1 fruit fly cellular context compared by ENCODE assay signal in the genomic region with DNA sequence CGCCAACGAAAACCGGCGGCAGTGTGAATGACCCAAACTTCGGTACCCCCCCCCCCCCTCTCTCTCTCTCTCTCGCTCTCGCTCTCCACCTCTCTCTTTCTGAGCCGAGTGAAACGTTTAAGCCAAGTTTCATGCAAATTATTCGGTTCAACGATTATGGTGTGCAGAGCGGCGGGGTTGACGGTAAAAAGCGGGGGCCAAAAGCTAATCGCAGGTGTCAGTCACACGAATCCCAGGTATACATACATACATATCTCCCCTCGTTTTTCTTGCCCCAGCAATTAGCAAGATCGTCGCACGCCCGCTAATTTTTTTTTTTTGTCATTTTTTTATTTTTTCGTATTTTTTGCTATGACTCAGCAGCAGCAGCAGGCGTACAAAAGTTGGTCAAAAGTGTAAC.
TF ChIP-seq lines count a peak whose summit lies in the region.

No protein-coding gene starts in this region.

TF ChIP-seq in whole organism, embryonic, 481 proteins besides CTCF, POLR2A, EP300 and RAD21 (continued from another document):
- peak; percentile 41 for TF ChIP-seq CG1832 (GFP tag; optimal IDR thresholded peaks at IDR 0.05; lab: Kevin White, UChicago)
- peak; percentile 51; the same call in 1 of the 3 replicates for TF ChIP-seq sr (GFP tag; IDR thresholded peaks at IDR 0.05; lab: Robert Waterston, UW)
- TF ChIP-seq ham (GFP tag; IDR thresholded peaks at IDR 0.05; lab: Robert Waterston, UW), result no peak
- TF ChIP-seq CG13775 (GFP tag; optimal IDR thresholded peaks at IDR 0.05; lab: Kevin White, UChicago), result no peak
- no peak for TF ChIP-seq kni (GFP tag; optimal IDR thresholded peaks at IDR 0.05; lab: Kevin White, UChicago)
- no peak for TF ChIP-seq CG10209 (GFP tag; optimal IDR thresholded peaks at IDR 0.05; lab: Kevin White, UChicago)
- no peak for TF ChIP-seq CG3281 (GFP tag; optimal IDR thresholded peaks at IDR 0.05; lab: Kevin White, UChicago)
- no peak for TF ChIP-seq CG6254 (GFP tag; optimal IDR thresholded peaks at IDR 0.05; lab: Kevin White, UChicago)
- TF ChIP-seq emc (GFP tag; optimal IDR thresholded peaks at IDR 0.05; lab: Kevin White, UChicago), result no peak
- TF ChIP-seq exex (tag; optimal IDR thresholded peaks at IDR 0.05; lab: Kevin White, UChicago), result no peak
- peak; percentile 28; the same call in 1 of the 2 replicates for TF ChIP-seq stc (GFP tag; IDR thresholded peaks at IDR 0.05; lab: Robert Waterston, UW)
- TF ChIP-seq CG15601 (tag; optimal IDR thresholded peaks at IDR 0.05; lab: Kevin White, UChicago), result no peak
- no peak for TF ChIP-seq CG7839 (tag; optimal IDR thresholded peaks at IDR 0.05; lab: Kevin White, UChicago)
- TF ChIP-seq CG10959 (GFP tag; IDR thresholded peaks at IDR 0.05; lab: Robert Waterston, UW), result no peak
- peak; percentile 33 for TF ChIP-seq Med (GFP tag; lab: Kevin White, UChicago)
- no peak for TF ChIP-seq CG12659 (GFP tag; optimal IDR thresholded peaks at IDR 0.05; lab: Kevin White, UChicago)
- TF ChIP-seq CG17186 (GFP tag; optimal IDR thresholded peaks at IDR 0.05; lab: Kevin White, UChicago), result no peak
- peak; percentile 23 to 35 for TF ChIP-seq Trl (optimal IDR thresholded peaks at IDR 0.05; lab: Kevin White, UChicago)
- no peak for TF ChIP-seq Trl (GFP tag; optimal IDR thresholded peaks at IDR 0.05; lab: Kevin White, UChicago)
- TF ChIP-seq CG10366 (GFP tag; IDR thresholded peaks at IDR 0.05; lab: Robert Waterston, UW), result no peak
- TF ChIP-seq Neu2 (GFP tag; optimal IDR thresholded peaks at IDR 0.05; lab: Kevin White, UChicago; ENCODE audit: borderline replicate concordance), result no peak
- TF ChIP-seq D19A (tag; optimal IDR thresholded peaks at IDR 0.05; lab: Kevin White, UChicago), result no peak
- no peak for TF ChIP-seq CG3726 (GFP tag; IDR thresholded peaks at IDR 0.05; lab: Robert Waterston, UW)
- TF ChIP-seq tgo (GFP tag; IDR thresholded peaks at IDR 0.05; lab: Robert Waterston, UW), result no peak
- TF ChIP-seq ab (GFP tag; optimal IDR thresholded peaks at IDR 0.05; lab: Kevin White, UChicago), result no peak
- TF ChIP-seq CG18476 (GFP tag; optimal IDR thresholded peaks at IDR 0.05; lab: Kevin White, UChicago), result peak; percentile 41
- TF ChIP-seq CG5245 (GFP tag; optimal IDR thresholded peaks at IDR 0.05; lab: Kevin White, UChicago), result no peak
- TF ChIP-seq sens (GFP tag; lab: Kevin White, UChicago), result peak; percentile 2
- no peak for TF ChIP-seq Jarid2 (GFP tag; optimal IDR thresholded peaks at IDR 0.05; lab: Kevin White, UChicago)
- TF ChIP-seq disco-r (GFP tag; optimal IDR thresholded peaks at IDR 0.05; lab: Kevin White, UChicago), result no peak
- TF ChIP-seq fru (optimal IDR thresholded peaks at IDR 0.05; lab: Kevin White, UChicago), result no peak
- no peak for TF ChIP-seq CG15514 (GFP tag; optimal IDR thresholded peaks at IDR 0.05; lab: Kevin White, UChicago)
- TF ChIP-seq phol (tag; optimal IDR thresholded peaks at IDR 0.05; lab: Kevin White, UChicago), result no peak
- no peak for TF ChIP-seq CG15479 (GFP tag; optimal IDR thresholded peaks at IDR 0.05; lab: Kevin White, UChicago)
- no peak for TF ChIP-seq trh (GFP tag; optimal IDR thresholded peaks at IDR 0.05; lab: Kevin White, UChicago)
- no peak for TF ChIP-seq eyg (GFP tag; optimal IDR thresholded peaks at IDR 0.05; lab: Kevin White, UChicago)
- no peak for TF ChIP-seq CG13123 (GFP tag; optimal IDR thresholded peaks at IDR 0.05; lab: Kevin White, UChicago)
- no peak for TF ChIP-seq ara (GFP tag; IDR thresholded peaks at IDR 0.05; lab: Robert Waterston, UW)
- no peak for TF ChIP-seq Hmr (GFP tag; optimal IDR thresholded peaks at IDR 0.05; lab: Kevin White, UChicago)
- TF ChIP-seq CG8765 (GFP tag; IDR thresholded peaks at IDR 0.05; lab: Robert Waterston, UW), result no peak
- no peak for TF ChIP-seq CG1647 (GFP tag; optimal IDR thresholded peaks at IDR 0.05; lab: Kevin White, UChicago)
- no peak for TF ChIP-seq ind (GFP tag; optimal IDR thresholded peaks at IDR 0.05; lab: Kevin White, UChicago)
- TF ChIP-seq Ssrp (tag; optimal IDR thresholded peaks at IDR 0.05; lab: Kevin White, UChicago), result no peak
- no peak for TF ChIP-seq Taf1 (GFP tag; IDR thresholded peaks at IDR 0.05; lab: Robert Waterston, UW)
- no peak for TF ChIP-seq Oli (tag; optimal IDR thresholded peaks at IDR 0.05; lab: Kevin White, UChicago)
- no peak for TF ChIP-seq fu2 (GFP tag; optimal IDR thresholded peaks at IDR 0.05; lab: Kevin White, UChicago)
- TF ChIP-seq oc (tag; optimal IDR thresholded peaks at IDR 0.05; lab: Kevin White, UChicago), result peak; percentile 30
- no peak for TF ChIP-seq CG2678 (tag; optimal IDR thresholded peaks at IDR 0.05; lab: Kevin White, UChicago)
- TF ChIP-seq gt (GFP tag; IDR thresholded peaks at IDR 0.05; lab: Robert Waterston, UW), result no peak
- no peak for TF ChIP-seq Elba2 (GFP tag; optimal IDR thresholded peaks at IDR 0.05; lab: Kevin White, UChicago)
- TF ChIP-seq ranshi (GFP tag; IDR thresholded peaks at IDR 0.05; lab: Robert Waterston, UW), result no peak
- TF ChIP-seq chm (GFP tag; IDR thresholded peaks at IDR 0.05; lab: Robert Waterston, UW), result no peak
- no peak for TF ChIP-seq pnt (GFP tag; optimal IDR thresholded peaks at IDR 0.05; lab: Kevin White, UChicago)
- TF ChIP-seq CG17328 (GFP tag; IDR thresholded peaks at IDR 0.05; lab: Robert Waterston, UW), result no peak
- TF ChIP-seq shn (GFP tag; optimal IDR thresholded peaks at IDR 0.05; lab: Kevin White, UChicago), result no peak
